Fruit fly (Drosophila melanogaster) whole organism, embryonic: ENCODE measurements around the gene sob.
A peak's percentile ranks its signal among the peaks of the same experiment; 100 is the strongest.

Source experiments
- B-H2 ChIP-seq: fragments of 200-800 bp; sonication (Bioruptor generic); optimal IDR thresholded peaks from 2 replicates; lab custom pipeline; 2018; ENCODE audit warnings: missing biosample characterization, mild to moderate bottlenecking, missing genetic modification characterization
- Blimp-1 ChIP-seq: fragments of 200-800 bp; sonication (Bioruptor generic); optimal IDR thresholded peaks from 3 replicates; lab custom pipeline; 2018; ENCODE audit warnings: missing biosample characterization, missing genetic modification characterization, mild to moderate bottlenecking, moderate library complexity, missing genetic modification reagents
- CG1024 ChIP-seq: fragments of 200-800 bp; sonication (Bioruptor generic); IDR thresholded peaks from 2 replicates; pipeline ENCODE4 v1.3.6; 2022; ENCODE audit warnings: missing biosample characterization, missing genetic modification characterization
- CG11504 ChIP-seq: fragments of 200-800 bp; sonication (Bioruptor generic); optimal IDR thresholded peaks from 3 replicates; lab custom pipeline; 2019; ENCODE audit warnings: missing biosample characterization, mild to moderate bottlenecking, missing genetic modification characterization, moderate library complexity
- CG15696 ChIP-seq: fragments of 200-800 bp; sonication (Bioruptor generic); optimal IDR thresholded peaks from 2 replicates; lab custom pipeline; 2019; ENCODE audit warnings: missing biosample characterization, mild to moderate bottlenecking, missing genetic modification characterization, moderate library complexity
- CG16815 ChIP-seq: fragments of 200-800 bp; sonication (Bioruptor generic); optimal IDR thresholded peaks from 3 replicates; lab custom pipeline; 2017; ENCODE audit warnings: missing biosample characterization, mild to moderate bottlenecking, missing genetic modification characterization
- CG17385 ChIP-seq: fragments of 200-800 bp; sonication (Bioruptor generic); optimal IDR thresholded peaks from 3 replicates; lab custom pipeline; 2018; ENCODE audit warnings: missing biosample characterization, mild to moderate bottlenecking, missing genetic modification characterization
- CG18262 ChIP-seq: fragments of 200-800 bp; optimal IDR thresholded peaks from 3 replicates; lab custom pipeline; 2019; ENCODE audit warnings: missing biosample characterization, mild to moderate bottlenecking, missing genetic modification characterization, moderate library complexity
- CG30403 ChIP-seq: fragments of 200-800 bp; sonication (Bioruptor generic); optimal IDR thresholded peaks from 3 replicates; lab custom pipeline; 2016; ENCODE audit warnings: missing biosample characterization, missing genetic modification characterization
- CG31441 ChIP-seq: fragments of 200-800 bp; sonication (Bioruptor generic); IDR thresholded peaks from 2 replicates; pipeline ENCODE4 v1.3.6; 2022; ENCODE audit warnings: missing biosample characterization, missing genetic modification characterization
- CG33557 ChIP-seq: fragments of 200-800 bp; sonication (Bioruptor generic); optimal IDR thresholded peaks from 2 replicates; lab custom pipeline; 2019; ENCODE audit warnings: missing biosample characterization, mild to moderate bottlenecking, missing genetic modification characterization, moderate library complexity
- CG7556 ChIP-seq: fragments of 200-800 bp; sonication (Bioruptor generic); optimal IDR thresholded peaks from 2 replicates; lab custom pipeline; 2017; ENCODE audit warnings: missing biosample characterization, mild to moderate bottlenecking, missing genetic modification characterization
- CG9215 ChIP-seq: fragments of 200-800 bp; sonication (Bioruptor generic); IDR thresholded peaks from 2 replicates; pipeline ENCODE4 v1.3.6; 2022; ENCODE audit warnings: missing biosample characterization, missing genetic modification characterization
- CG9727 ChIP-seq: fragments of 200-800 bp; sonication (Bioruptor generic); optimal IDR thresholded peaks from 3 replicates; lab custom pipeline; 2017; ENCODE audit warnings: missing biosample characterization, mild to moderate bottlenecking, missing genetic modification characterization
- Dbx ChIP-seq: fragments of 200-800 bp; sonication (Bioruptor generic); IDR thresholded peaks from 3 replicates; pipeline ENCODE4 v1.3.6; 2022; ENCODE audit warnings: missing biosample characterization, missing genetic modification characterization
- HLHmδ ChIP-seq: fragments of 200-800 bp; sonication (Bioruptor generic); optimal IDR thresholded peaks from 2 replicates; lab custom pipeline; 2018; ENCODE audit warnings: missing biosample characterization, mild to moderate bottlenecking, missing genetic modification characterization, moderate library complexity
- HmgD ChIP-seq: fragments of 200-800 bp; sonication (Bioruptor generic); optimal IDR thresholded peaks from 3 replicates; lab custom pipeline; 2016; ENCODE audit warnings: missing biosample characterization, missing genetic modification characterization
- Kr ChIP-seq: fragments of 200-800 bp; sonication (Bioruptor generic); optimal IDR thresholded peaks from 2 replicates; lab custom pipeline; 2017; ENCODE audit warnings: missing biosample characterization, mild to moderate bottlenecking, missing genetic modification characterization
- Max ChIP-seq: fragments of 200-800 bp; sonication (Bioruptor generic); optimal IDR thresholded peaks from 2 replicates; lab custom pipeline; 2016; ENCODE audit warnings: missing biosample characterization, mild to moderate bottlenecking, missing genetic modification characterization
- Mes4 ChIP-seq: fragments of 200-800 bp; sonication (Bioruptor generic); optimal IDR thresholded peaks from 2 replicates; lab custom pipeline; 2016; ENCODE audit warnings: missing biosample characterization, missing genetic modification characterization
- Mrtf ChIP-seq: fragments of 200-800 bp; sonication (Bioruptor generic); IDR thresholded peaks from 3 replicates; pipeline ENCODE4 v1.3.6; 2022; ENCODE audit warnings: missing biosample characterization, missing genetic modification characterization
- NC2α ChIP-seq: fragments of 200-800 bp; sonication (Bioruptor generic); optimal IDR thresholded peaks from 2 replicates; lab custom pipeline; 2016; ENCODE audit warnings: missing biosample characterization, missing genetic modification characterization
- Nf-YB ChIP-seq: fragments of 200-800 bp; sonication (Bioruptor generic); optimal IDR thresholded peaks from 3 replicates; lab custom pipeline; 2019; ENCODE audit warnings: missing biosample characterization, mild to moderate bottlenecking, missing genetic modification characterization, moderate library complexity
- NfI ChIP-seq: fragments of 200-800 bp; sonication (Bioruptor generic); optimal IDR thresholded peaks from 3 replicates; lab custom pipeline; 2018; ENCODE audit warnings: missing biosample characterization, mild to moderate bottlenecking, missing genetic modification characterization, moderate library complexity
- Six4 ChIP-seq: fragments of 200-800 bp; sonication (Bioruptor generic); optimal IDR thresholded peaks from 2 replicates; lab custom pipeline; 2016; ENCODE audit warnings: missing biosample characterization, missing genetic modification characterization
- az2 ChIP-seq: fragments of 200-800 bp; sonication (Bioruptor generic); optimal IDR thresholded peaks from 3 replicates; lab custom pipeline; 2016; ENCODE audit warnings: missing biosample characterization, missing genetic modification characterization
- btn ChIP-seq: fragments of 200-800 bp; sonication (Bioruptor generic); optimal IDR thresholded peaks from 2 replicates; lab custom pipeline; 2016; ENCODE audit warnings: missing biosample characterization, missing genetic modification characterization
- crc ChIP-seq: fragments of 200-800 bp; sonication (Bioruptor generic); optimal IDR thresholded peaks from 2 replicates; lab custom pipeline; 2016; ENCODE audit warnings: missing biosample characterization, missing genetic modification characterization
- dimm ChIP-seq: fragments of 200-800 bp; sonication (Bioruptor generic); IDR thresholded peaks from 2 replicates; pipeline ENCODE4 v1.3.6; 2022; ENCODE audit warnings: missing biosample characterization, missing genetic modification characterization
- gcm ChIP-seq: fragments of 200-800 bp; sonication (Bioruptor generic); optimal IDR thresholded peaks from 2 replicates; lab custom pipeline; 2019; ENCODE audit warnings: missing biosample characterization, mild to moderate bottlenecking, missing genetic modification characterization, moderate library complexity
- gt ChIP-seq: fragments of 200-800 bp; sonication (Bioruptor generic); IDR thresholded peaks from 2 replicates; pipeline ENCODE4 v1.3.6; 2022; ENCODE audit warnings: missing biosample characterization, missing genetic modification characterization
- insv ChIP-seq, 2 experiments: fragments of 200-800 bp; sonication (Bioruptor generic); optimal IDR thresholded peaks; 3 replicates each; lab custom pipeline; 2016 to 2018; ENCODE audit warnings: missing biosample characterization in 2 of 2, missing genetic modification characterization in 2 of 2
- kni ChIP-seq: fragments of 200-800 bp; sonication (Bioruptor generic); optimal IDR thresholded peaks from 3 replicates; lab custom pipeline; 2017; ENCODE audit warnings: mild to moderate bottlenecking, missing biosample characterization, missing genetic modification reagents, missing genetic modification characterization
- lola ChIP-seq, 3 experiments: fragments of >200 bp in 2 of 3; fragments of 200-800 bp in 1 of 3; sonication (Bioruptor generic) in 1 of 3; optimal IDR thresholded peaks; 2 replicates each; lab custom pipeline; 2017 to 2019; ENCODE audit warnings: missing biosample characterization in 3 of 3, missing genetic modification characterization in 3 of 3, mild to moderate bottlenecking in 1 of 3, moderate library complexity in 1 of 3
- nmo ChIP-seq: fragments of 200-800 bp; sonication (Bioruptor generic); optimal IDR thresholded peaks from 2 replicates; lab custom pipeline; 2018; ENCODE audit warnings: missing biosample characterization, mild to moderate bottlenecking, missing genetic modification characterization, moderate library complexity
- odd ChIP-seq: fragments of 200-800 bp; sonication (Bioruptor generic); optimal IDR thresholded peaks from 2 replicates; lab custom pipeline; 2017; ENCODE audit warnings: missing biosample characterization, mild to moderate bottlenecking, missing genetic modification characterization
- p53 ChIP-seq: fragments of 200-800 bp; sonication (Bioruptor generic); optimal IDR thresholded peaks from 2 replicates; lab custom pipeline; 2016; ENCODE audit warnings: missing biosample characterization, missing genetic modification characterization
- pan ChIP-seq, 4 experiments: fragments of >200 bp in 3 of 4; fragments of 200-800 bp in 1 of 4; sonication (Bioruptor generic) in 1 of 4; optimal IDR thresholded peaks in 3 of 4; IDR thresholded peaks in 1 of 4; 2 replicates each; pipeline versions ENCODE4 v1.3.6 to Lab custom; 2017 to 2022; ENCODE audit warnings: missing biosample characterization in 2 of 4, missing genetic modification characterization in 2 of 4, mixed read lengths in 1 of 4
- peb ChIP-seq: fragments of 200-800 bp; sonication (Bioruptor generic); IDR thresholded peaks from 2 replicates; pipeline ENCODE4 v1.3.6; 2022; ENCODE audit warnings: missing biosample characterization, missing genetic modification characterization
- phol ChIP-seq: fragments of 200-800 bp; sonication (Bioruptor generic); optimal IDR thresholded peaks from 3 replicates; lab custom pipeline; 2018; ENCODE audit warnings: missing biosample characterization, mild to moderate bottlenecking, missing genetic modification characterization, moderate library complexity
- pita ChIP-seq: fragments of 200-800 bp; sonication (Bioruptor generic); optimal IDR thresholded peaks from 2 replicates; lab custom pipeline; 2017; ENCODE audit warnings: missing biosample characterization, mild to moderate bottlenecking, missing genetic modification characterization
- pum ChIP-seq: fragments of 200-800 bp; sonication (Bioruptor generic); optimal IDR thresholded peaks from 2 replicates; lab custom pipeline; 2016; ENCODE audit warnings: missing biosample characterization, missing genetic modification characterization
- run ChIP-seq: fragments of 200-800 bp; sonication (Bioruptor generic); optimal IDR thresholded peaks from 3 replicates; lab custom pipeline; 2018; ENCODE audit warnings: missing biosample characterization, mild to moderate bottlenecking, missing genetic modification characterization
- sim ChIP-seq: fragments of 200-800 bp; sonication (Bioruptor generic); IDR thresholded peaks from 2 replicates; pipeline ENCODE4 v1.3.6; 2022; ENCODE audit warnings: missing biosample characterization, missing genetic modification characterization
- sob ChIP-seq: fragments of 200-800 bp; sonication (Bioruptor generic); IDR thresholded peaks from 2 replicates; pipeline ENCODE4 v1.3.6; 2022; ENCODE audit warnings: missing biosample characterization, missing genetic modification characterization
- tna ChIP-seq: fragments of 200-800 bp; sonication (Bioruptor generic); IDR thresholded peaks from 2 replicates; pipeline ENCODE4 v1.3.6; 2022; ENCODE audit warnings: missing biosample characterization, missing genetic modification characterization; ENCODE audit not compliant: partially characterized antibody
- ttk ChIP-seq: fragments of 200-800 bp; sonication (Bioruptor generic); IDR thresholded peaks from 2 replicates; pipeline ENCODE4 v2.1.2; 2022; ENCODE audit warnings: missing biosample characterization, missing genetic modification characterization
- tup ChIP-seq: fragments of 200-800 bp; sonication (Bioruptor generic); optimal IDR thresholded peaks from 2 replicates; lab custom pipeline; 2016; ENCODE audit warnings: missing biosample characterization, mild to moderate bottlenecking, missing genetic modification characterization, moderate library complexity
- wor ChIP-seq: fragments of 200-800 bp; sonication (Bioruptor generic); IDR thresholded peaks from 2 replicates; pipeline ENCODE4 v1.3.6; 2022; ENCODE audit warnings: missing biosample characterization, missing genetic modification characterization
- z ChIP-seq: fragments of 200-800 bp; sonication (Bioruptor generic); IDR thresholded peaks from 3 replicates; pipeline ENCODE4 v1.3.6; 2022; ENCODE audit warnings: missing biosample characterization, missing genetic modification characterization

sob gene

DNA sequence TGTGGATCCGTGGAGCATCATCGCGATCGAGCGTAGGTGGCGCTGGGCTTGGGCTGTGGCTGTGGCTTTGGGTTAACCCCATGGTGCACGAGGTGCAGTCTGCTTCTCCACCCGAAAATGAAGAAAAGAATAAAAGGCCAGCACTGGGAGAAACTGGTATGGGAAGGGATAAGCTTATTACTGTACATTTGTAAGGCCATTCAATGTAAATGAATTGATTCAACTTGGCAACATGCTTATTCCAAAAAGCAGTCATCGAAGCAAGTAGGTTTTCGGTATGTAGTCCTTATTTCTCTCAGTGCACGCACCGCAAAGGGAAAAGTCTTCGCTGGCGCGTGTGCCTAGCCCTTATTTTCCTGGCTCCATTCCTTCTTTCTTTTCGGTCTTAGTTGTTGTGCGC is 14.0 kb downstream of the sob start (continued):
- peak; percentile 16 for TF ChIP-seq crc
- TF ChIP-seq HLHmδ = no peak
- TF ChIP-seq az2 (GFP tag; lab: Kevin White, UChicago) = peak; percentile 17
- peak; percentile 45 for TF ChIP-seq CG11504
- TF ChIP-seq pan (optimal IDR thresholded peaks at IDR 0.05; lab: Kevin White, UChicago) = no peak
- no peak for TF ChIP-seq pan (GFP tag; optimal IDR thresholded peaks at IDR 0.05 in 1 of 2, IDR thresholded peaks at IDR 0.05 in 1 of 2)
- peak; percentile 56 for TF ChIP-seq phol
- no peak for TF ChIP-seq dimm (GFP tag; lab: Robert Waterston, UW)
- TF ChIP-seq odd (GFP tag; lab: Kevin White, UChicago) = peak; percentile 21
- no peak for TF ChIP-seq p53 (GFP tag; lab: Kevin White, UChicago)
- TF ChIP-seq CG30403 = peak; percentile 26
- peak; percentile 60 for TF ChIP-seq CG31441
- TF ChIP-seq Nf-YB (GFP tag; lab: Kevin White, UChicago) = no peak
- TF ChIP-seq tup (GFP tag; lab: Kevin White, UChicago) = no peak
- TF ChIP-seq CG15696 (tag; lab: Kevin White, UChicago) = peak; percentile 49
- no peak for TF ChIP-seq HmgD (GFP tag; lab: Kevin White, UChicago)
- TF ChIP-seq ttk (GFP tag; lab: Robert Waterston, UW) = 0 out of 2 replicates have a peak, but pooled peaks have one; percentile 28
- peak; percentile 39 for TF ChIP-seq pum (GFP tag; lab: Kevin White, UChicago)
- peak; percentile 8 for TF ChIP-seq NC2α
- peak; percentile 14 for TF ChIP-seq Six4 (GFP tag; lab: Kevin White, UChicago)
- TF ChIP-seq wor (GFP tag; lab: Robert Waterston, UW) = no peak
- TF ChIP-seq CG17385 (GFP tag; lab: Kevin White, UChicago) = peak; percentile 13
- TF ChIP-seq tna = no peak
- TF ChIP-seq Dbx (GFP tag; lab: Robert Waterston, UW) = no peak
- TF ChIP-seq CG7556 (GFP tag; lab: Kevin White, UChicago) = no peak
- peak; percentile 54 for TF ChIP-seq CG9727 (GFP tag; lab: Kevin White, UChicago)
- peak; percentile 15 for TF ChIP-seq Max (GFP tag; lab: Kevin White, UChicago)
- TF ChIP-seq NfI (GFP tag; lab: Kevin White, UChicago) = peak; percentile 11
- no peak for TF ChIP-seq pita
- TF ChIP-seq peb = 0 out of 2 replicates have a peak, but pooled peaks have one; percentile 50
- TF ChIP-seq CG18262 = peak; percentile 65
- TF ChIP-seq insv (GFP tag; optimal IDR thresholded peaks at IDR 0.05; lab: Kevin White, UChicago) = no peak
- TF ChIP-seq run = no peak
- TF ChIP-seq B-H2 (GFP tag; lab: Kevin White, UChicago) = no peak
- TF ChIP-seq Kr (GFP tag; lab: Kevin White, UChicago) = no peak
- TF ChIP-seq sob (GFP tag; lab: Robert Waterston, UW) = peak; percentile 10; the same call in 1 of the 2 replicates
- TF ChIP-seq gt (GFP tag; lab: Robert Waterston, UW) = 0 out of 2 replicates have a peak, but pooled peaks have one; percentile 34
- peak; percentile 22 for TF ChIP-seq gcm (GFP tag; lab: Kevin White, UChicago)
- no peak for TF ChIP-seq z (GFP tag; lab: Robert Waterston, UW)
- TF ChIP-seq CG33557 (GFP tag; lab: Kevin White, UChicago) = peak; percentile 63
- TF ChIP-seq btn (GFP tag; lab: Kevin White, UChicago) = peak; percentile 12
- TF ChIP-seq Mrtf = 0 out of 3 replicates have a peak, but pooled peaks have one; percentile 19
- peak; percentile 20; the same call in 1 of the 2 replicates for TF ChIP-seq CG9215 (GFP tag; lab: Robert Waterston, UW)
- TF ChIP-seq kni (GFP tag; lab: Kevin White, UChicago) = peak; percentile 19
- TF ChIP-seq Blimp-1 (GFP tag; lab: Kevin White, UChicago) = peak; percentile 52
- TF ChIP-seq lola (GFP tag; optimal IDR thresholded peaks at IDR 0.05; lab: Kevin White, UChicago) = peak in 1 of 3 experiments; percentile 76
- TF ChIP-seq nmo (GFP tag; lab: Kevin White, UChicago) = peak; percentile 57
- TF ChIP-seq CG16815 (GFP tag; lab: Kevin White, UChicago) = peak; percentile 24
- TF ChIP-seq Mes4 (GFP tag; lab: Kevin White, UChicago) = peak; percentile 1
- peak; percentile 64 for TF ChIP-seq sim (GFP tag; lab: Robert Waterston, UW)
- peak; percentile 46; the same call in 1 of the 2 replicates for TF ChIP-seq CG1024
